Worm (Caenorhabditis elegans) whole organism, L3 larva: ENCODE measurements around the gene egas-2.

Experiments
- ZK546.5 ChIP-seq: sonication (generic microtip); optimal IDR thresholded peaks from 2 replicates; lab custom pipeline; 2017; ENCODE audit warnings: missing biosample characterization, missing genetic modification characterization
- ceh-82 ChIP-seq: fragments of 150-350 bp; optimal IDR thresholded peaks from 2 replicates; lab custom pipeline; 2014; ENCODE audit warnings: missing biosample characterization, missing genetic modification characterization
- elt-2 ChIP-seq: sonication (generic microtip); optimal IDR thresholded peaks from 2 replicates; lab custom pipeline; 2016; ENCODE audit warnings: missing genetic modification reagents, mild to moderate bottlenecking, missing genetic modification characterization, missing compliant biosample characterization
- jun-1 ChIP-seq: fragments of 150-350 bp; optimal IDR thresholded peaks from 2 replicates; lab custom pipeline; 2014; ENCODE audit warnings: missing biosample characterization, missing genetic modification reagents, missing genetic modification characterization
- nhr-12 ChIP-seq: fragments of 150-350 bp; optimal IDR thresholded peaks from 2 replicates; lab custom pipeline; 2014; ENCODE audit warnings: missing biosample characterization, missing genetic modification characterization
- nhr-237 ChIP-seq: fragments of 150-350 bp; optimal IDR thresholded peaks from 2 replicates; lab custom pipeline; 2014; ENCODE audit warnings: missing biosample characterization, missing genetic modification characterization
- nhr-25 ChIP-seq: sonication (generic microtip); optimal IDR thresholded peaks from 2 replicates; lab custom pipeline; 2017; ENCODE audit warnings: missing biosample characterization, missing genetic modification characterization
- nhr-77 ChIP-seq: fragments of 150-350 bp; optimal IDR thresholded peaks from 2 replicates; lab custom pipeline; 2014; ENCODE audit warnings: missing biosample characterization, missing genetic modification characterization
- pha-4 ChIP-seq: fragments of 150-350 bp; optimal IDR thresholded peaks from 2 replicates; lab custom pipeline; 2014; ENCODE audit warnings: missing biosample characterization, missing genetic modification reagents, missing genetic modification characterization
- sea-2 ChIP-seq: fragments of 150-350 bp; sonication (generic microtip); optimal IDR thresholded peaks from 4 replicates; lab custom pipeline; 2014; ENCODE audit warnings: missing biosample characterization, missing genetic modification reagents, missing genetic modification characterization
- skn-1 ChIP-seq: fragments of 150-350 bp; optimal IDR thresholded peaks from 2 replicates; lab custom pipeline; 2014; ENCODE audit warnings: missing biosample characterization, missing genetic modification characterization
- tbx-2 ChIP-seq: sonication (generic microtip); optimal IDR thresholded peaks from 2 replicates; lab custom pipeline; 2016; ENCODE audit warnings: mild to moderate bottlenecking, missing genetic modification characterization, missing compliant biosample characterization
- zag-1 ChIP-seq: fragments of 150-350 bp; optimal IDR thresholded peaks from 2 replicates; lab custom pipeline; 2014; ENCODE audit warnings: missing biosample characterization, missing genetic modification characterization
- ztf-11 ChIP-seq: fragments of 150-350 bp; optimal IDR thresholded peaks from 2 replicates; lab custom pipeline; 2014; ENCODE audit warnings: missing biosample characterization, missing genetic modification characterization

DNA sequence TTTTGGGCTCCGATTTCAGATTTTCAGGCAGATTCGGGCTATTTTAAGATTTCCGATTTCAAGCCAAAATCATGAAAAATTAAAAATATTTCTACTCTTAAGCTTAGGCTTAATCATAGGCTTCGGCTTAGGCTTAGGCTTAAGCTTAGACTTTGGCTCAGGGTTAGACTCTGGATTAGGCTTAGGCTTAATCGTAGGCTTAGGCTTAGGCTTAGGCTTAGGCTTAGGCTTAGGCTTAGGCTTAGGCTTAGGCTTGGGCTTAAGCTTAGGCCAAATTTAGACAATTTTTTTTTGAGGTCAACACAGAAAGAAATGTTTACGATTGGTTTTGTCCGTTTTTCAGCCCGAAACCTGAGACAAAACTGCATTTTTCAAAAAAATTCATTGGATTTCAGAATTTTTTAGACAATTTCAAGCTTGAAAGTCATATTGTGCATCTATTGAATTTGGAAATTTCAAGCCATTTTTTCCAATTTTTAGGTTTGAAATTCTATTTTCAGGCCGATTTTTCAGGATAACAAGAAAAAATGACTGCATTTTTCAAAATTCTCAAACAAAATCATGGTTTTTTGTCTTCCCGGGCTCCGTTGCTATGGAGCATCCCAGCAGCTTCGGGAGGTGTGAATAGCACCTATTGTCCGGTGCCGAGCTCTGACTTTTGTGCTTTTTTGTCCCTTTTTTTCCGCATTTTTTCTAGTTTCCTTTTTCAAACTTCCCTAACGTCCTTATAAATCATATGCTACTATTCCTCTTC, 10.4 kb upstream of the egas-2 start, which contains the start of gene egas-1:
- no peak for TF ChIP-seq sea-2 (GFP tag; lab: Kevin White, UChicago)
- no peak for TF ChIP-seq skn-1 (tag; lab: Kevin White, UChicago)
- TF ChIP-seq ztf-11 (tag; lab: Kevin White, UChicago) = no peak
- TF ChIP-seq ZK546.5 = no peak
- no peak for TF ChIP-seq ceh-82 (tag; lab: Kevin White, UChicago)
- no peak for TF ChIP-seq nhr-12 (tag; lab: Kevin White, UChicago)
- no peak for TF ChIP-seq nhr-25
- no peak for TF ChIP-seq nhr-237
- TF ChIP-seq zag-1 (tag; lab: Kevin White, UChicago) = no peak
- no peak for TF ChIP-seq nhr-77 (tag; lab: Kevin White, UChicago)
- TF ChIP-seq jun-1 (tag; lab: Kevin White, UChicago) = no peak
- TF ChIP-seq pha-4 = no peak
- TF ChIP-seq elt-2 (tag; lab: Kevin White, UChicago) = no peak
- TF ChIP-seq tbx-2 (tag; lab: Kevin White, UChicago) = no peak
